Fruit fly (Drosophila melanogaster) whole organism, embryonic: ENCODE data around the gene UQCR-Q.

ENCODE experiments used
- Aef1 ChIP-seq: fragments of 200-800 bp; sonication (Bioruptor generic); IDR thresholded peaks from 3 replicates; pipeline ENCODE4 v1.3.6; 2022; ENCODE audit warnings: missing biosample characterization, missing genetic modification characterization
- B-H1 ChIP-seq: fragments of 200-800 bp; sonication (Bioruptor generic); IDR thresholded peaks from 3 replicates; pipeline ENCODE4 v1.3.6; 2022; ENCODE audit warnings: missing biosample characterization, missing genetic modification characterization
- CG10543 ChIP-seq: fragments of 200-800 bp; sonication (Bioruptor generic); optimal IDR thresholded peaks from 3 replicates; lab custom pipeline; 2017; ENCODE audit warnings: missing biosample characterization, mild to moderate bottlenecking, missing genetic modification characterization, moderate library complexity
- CG12744 ChIP-seq: fragments of 200-800 bp; sonication (Bioruptor generic); optimal IDR thresholded peaks from 2 replicates; lab custom pipeline; 2016; ENCODE audit warnings: missing biosample characterization, missing genetic modification characterization
- CG14710 ChIP-seq: fragments of 200-800 bp; sonication (Bioruptor generic); optimal IDR thresholded peaks from 3 replicates; lab custom pipeline; 2019; ENCODE audit warnings: missing biosample characterization, mild to moderate bottlenecking, missing genetic modification characterization, moderate library complexity
- CG15479 ChIP-seq: fragments of 200-800 bp; sonication (Bioruptor generic); optimal IDR thresholded peaks from 3 replicates; lab custom pipeline; 2019; ENCODE audit warnings: missing biosample characterization, mild to moderate bottlenecking, missing genetic modification characterization, moderate library complexity
- CG17612 ChIP-seq: fragments of 200-800 bp; sonication (Bioruptor generic); IDR thresholded peaks from 2 replicates; pipeline ENCODE4 v1.3.6; 2022; ENCODE audit warnings: missing biosample characterization, missing genetic modification characterization
- CG18619 ChIP-seq: fragments of 200-800 bp; sonication (Bioruptor generic); optimal IDR thresholded peaks from 3 replicates; lab custom pipeline; 2017; ENCODE audit warnings: missing biosample characterization, mild to moderate bottlenecking, missing genetic modification characterization
- CG2678 ChIP-seq: fragments of 200-800 bp; sonication (Bioruptor generic); optimal IDR thresholded peaks from 3 replicates; lab custom pipeline; 2019; ENCODE audit warnings: missing biosample characterization, mild to moderate bottlenecking, missing genetic modification characterization, moderate library complexity
- CG3163 ChIP-seq: fragments of 200-800 bp; sonication (Bioruptor generic); optimal IDR thresholded peaks from 3 replicates; lab custom pipeline; 2016; ENCODE audit warnings: missing biosample characterization, missing genetic modification characterization
- CG3407 ChIP-seq: fragments of 200-800 bp; sonication (Bioruptor generic); optimal IDR thresholded peaks from 2 replicates; lab custom pipeline; 2018; ENCODE audit warnings: missing biosample characterization, mild to moderate bottlenecking, missing genetic modification characterization
- CG4617 ChIP-seq: fragments of 200-800 bp; sonication (Bioruptor generic); optimal IDR thresholded peaks from 3 replicates; lab custom pipeline; 2016; ENCODE audit warnings: missing biosample characterization, missing genetic modification characterization, borderline replicate concordance
- CG8765 ChIP-seq: fragments of 200-800 bp; sonication (Bioruptor generic); IDR thresholded peaks from 2 replicates; pipeline ENCODE4 v1.3.6; 2022; ENCODE audit warnings: missing biosample characterization, missing genetic modification characterization
- CG9797 ChIP-seq: fragments of 200-800 bp; sonication (Bioruptor generic); optimal IDR thresholded peaks from 3 replicates; lab custom pipeline; 2018; ENCODE audit warnings: missing biosample characterization, mild to moderate bottlenecking, missing genetic modification characterization
- CHES-1-like ChIP-seq: fragments of 200-800 bp; sonication (Bioruptor generic); optimal IDR thresholded peaks from 2 replicates; lab custom pipeline; 2016; ENCODE audit warnings: missing biosample characterization, missing genetic modification characterization
- CoRest ChIP-seq: fragments of 200-800 bp; sonication (Bioruptor generic); optimal IDR thresholded peaks from 3 replicates; lab custom pipeline; 2018; ENCODE audit warnings: missing biosample characterization, mild to moderate bottlenecking, missing genetic modification characterization, moderate library complexity
- Doc3 ChIP-seq: fragments of 200-800 bp; sonication (Bioruptor generic); IDR thresholded peaks from 3 replicates; pipeline ENCODE4 v1.3.6; 2022; ENCODE audit warnings: missing biosample characterization, missing genetic modification characterization; ENCODE audit not compliant: partially characterized antibody
- E2f1 ChIP-seq: fragments of 200-800 bp; sonication (Bioruptor generic); IDR thresholded peaks from 2 replicates; pipeline ENCODE4 v1.3.6; 2022; ENCODE audit warnings: missing biosample characterization, missing genetic modification characterization
- Ets65A ChIP-seq: fragments of 200-800 bp; sonication (Bioruptor generic); peaks from one replicate; lab custom pipeline; 2016; ENCODE audit warnings: missing biosample characterization, missing genetic modification characterization
- HLH54F ChIP-seq: fragments of 200-800 bp; sonication (Bioruptor generic); optimal IDR thresholded peaks from 3 replicates; lab custom pipeline; 2016; ENCODE audit warnings: missing biosample characterization, missing genetic modification characterization
- Hey ChIP-seq: fragments of 200-800 bp; sonication (Bioruptor generic); optimal IDR thresholded peaks from 3 replicates; lab custom pipeline; 2018; ENCODE audit warnings: missing biosample characterization, mild to moderate bottlenecking, missing genetic modification characterization
- Hmr ChIP-seq: fragments of 200-800 bp; sonication (Bioruptor generic); optimal IDR thresholded peaks from 3 replicates; lab custom pipeline; 2017; ENCODE audit warnings: mild to moderate bottlenecking, missing biosample characterization, missing genetic modification reagents, missing genetic modification characterization
- Mad ChIP-seq: fragments of 200-800 bp; sonication (Bioruptor generic); optimal IDR thresholded peaks from 2 replicates; lab custom pipeline; 2016; ENCODE audit warnings: missing biosample characterization, missing genetic modification characterization
- Med ChIP-seq: fragments of 200-800 bp; sonication (Bioruptor generic); peaks from one replicate; lab custom pipeline; 2016; ENCODE audit warnings: missing biosample characterization, missing genetic modification characterization, mild to moderate bottlenecking, inconsistent platforms, moderate library complexity
- Meics ChIP-seq: fragments of 200-800 bp; sonication (Bioruptor generic); optimal IDR thresholded peaks from 2 replicates; lab custom pipeline; 2017; ENCODE audit warnings: missing biosample characterization, mild to moderate bottlenecking, missing genetic modification characterization
- NfI ChIP-seq: fragments of 200-800 bp; sonication (Bioruptor generic); optimal IDR thresholded peaks from 3 replicates; lab custom pipeline; 2018; ENCODE audit warnings: missing biosample characterization, mild to moderate bottlenecking, missing genetic modification characterization, moderate library complexity
- Sry-δ ChIP-seq: fragments of 200-800 bp; sonication (Bioruptor generic); optimal IDR thresholded peaks from 2 replicates; lab custom pipeline; 2016; ENCODE audit warnings: missing biosample characterization, missing genetic modification characterization
- Stat92E ChIP-seq, 3 experiments: fragments of >200 bp in 2 of 3; fragments of 200-800 bp in 1 of 3; sonication (Bioruptor generic) in 1 of 3; optimal IDR thresholded peaks; 2 replicates each; lab custom pipeline; 2017 to 2019; ENCODE audit warnings: missing biosample characterization in 3 of 3, missing genetic modification characterization in 3 of 3, mild to moderate bottlenecking in 1 of 3, moderate library complexity in 1 of 3
- YL-1 ChIP-seq: fragments of 200-800 bp; sonication (Bioruptor generic); optimal IDR thresholded peaks from 3 replicates; lab custom pipeline; 2017; ENCODE audit warnings: missing biosample characterization, mild to moderate bottlenecking, missing genetic modification characterization
- ab ChIP-seq: fragments of 200-800 bp; sonication (Bioruptor generic); optimal IDR thresholded peaks from 2 replicates; lab custom pipeline; 2016; ENCODE audit warnings: missing biosample characterization, missing genetic modification characterization
- abd-A ChIP-seq: fragments of 200-800 bp; sonication (Bioruptor generic); optimal IDR thresholded peaks from 3 replicates; lab custom pipeline; 2019; ENCODE audit warnings: missing biosample characterization, mild to moderate bottlenecking, missing genetic modification characterization, moderate library complexity
- amos ChIP-seq: fragments of 200-800 bp; sonication (Bioruptor generic); IDR thresholded peaks from 2 replicates; pipeline ENCODE4 v1.3.6; 2022; ENCODE audit warnings: missing biosample characterization, missing genetic modification characterization; ENCODE audit not compliant: partially characterized antibody
- cato ChIP-seq: fragments of 200-800 bp; sonication (Bioruptor generic); optimal IDR thresholded peaks from 2 replicates; lab custom pipeline; 2016; ENCODE audit warnings: missing biosample characterization, missing genetic modification characterization, borderline replicate concordance
- crol ChIP-seq: fragments of 200-800 bp; sonication (Bioruptor generic); IDR thresholded peaks from 2 replicates; pipeline ENCODE4 v1.3.6; 2022; ENCODE audit warnings: missing biosample characterization, missing genetic modification characterization
- dan ChIP-seq: fragments of 200-800 bp; sonication (Bioruptor generic); IDR thresholded peaks from 2 replicates; pipeline ENCODE4 v1.3.6; 2022; ENCODE audit warnings: missing biosample characterization, missing genetic modification characterization
- danr ChIP-seq: fragments of 200-800 bp; sonication (Bioruptor generic); IDR thresholded peaks from 2 replicates; pipeline ENCODE4 v1.3.6; 2022; ENCODE audit warnings: missing biosample characterization, missing genetic modification characterization
- emc ChIP-seq: fragments of 200-800 bp; sonication (Bioruptor generic); optimal IDR thresholded peaks from 2 replicates; lab custom pipeline; 2016; ENCODE audit warnings: missing biosample characterization, missing genetic modification characterization
- eve ChIP-seq, 2 experiments: fragments of >200 bp; optimal IDR thresholded peaks; 2 replicates each; lab custom pipeline; 2017; ENCODE audit warnings: missing biosample characterization in 2 of 2, missing genetic modification characterization in 2 of 2
- fru ChIP-seq: fragments of >200 bp; optimal IDR thresholded peaks from 2 replicates; lab custom pipeline; 2017
- gfzf ChIP-seq: fragments of 200-800 bp; sonication (Bioruptor generic); optimal IDR thresholded peaks from 2 replicates; lab custom pipeline; 2016; ENCODE audit warnings: missing biosample characterization, mild to moderate bottlenecking, missing genetic modification characterization, moderate library complexity
- inv ChIP-seq: fragments of 200-800 bp; sonication (Bioruptor generic); IDR thresholded peaks from 2 replicates; pipeline ENCODE4 v1.3.6; 2022; ENCODE audit warnings: missing biosample characterization, missing genetic modification characterization; ENCODE audit not compliant: partially characterized antibody
- kni ChIP-seq: fragments of 200-800 bp; sonication (Bioruptor generic); optimal IDR thresholded peaks from 3 replicates; lab custom pipeline; 2017; ENCODE audit warnings: mild to moderate bottlenecking, missing biosample characterization, missing genetic modification reagents, missing genetic modification characterization
- lbe ChIP-seq: fragments of 200-800 bp; sonication (Bioruptor generic); optimal IDR thresholded peaks from 2 replicates; lab custom pipeline; 2016; ENCODE audit warnings: missing biosample characterization, mild to moderate bottlenecking, missing genetic modification characterization
- lilli ChIP-seq: fragments of 200-800 bp; sonication (Bioruptor generic); optimal IDR thresholded peaks from 3 replicates; lab custom pipeline; 2016; ENCODE audit warnings: missing biosample characterization, missing genetic modification characterization
- otp ChIP-seq: fragments of 200-800 bp; sonication (Bioruptor generic); IDR thresholded peaks from 3 replicates; pipeline ENCODE4, ENCODE4 v1.3.6; 2022; ENCODE audit warnings: missing biosample characterization, missing genetic modification characterization
- pfk ChIP-seq: fragments of 200-800 bp; sonication (Bioruptor generic); optimal IDR thresholded peaks from 2 replicates; lab custom pipeline; 2018; ENCODE audit warnings: missing biosample characterization, mild to moderate bottlenecking, missing genetic modification characterization, moderate library complexity
- repo ChIP-seq: fragments of 200-800 bp; sonication (Bioruptor generic); optimal IDR thresholded peaks from 2 replicates; lab custom pipeline; 2016; ENCODE audit warnings: missing biosample characterization, missing genetic modification characterization
- rib ChIP-seq: fragments of 200-800 bp; sonication (Bioruptor generic); IDR thresholded peaks from 2 replicates; pipeline ENCODE4 v1.3.6; 2022; ENCODE audit warnings: missing biosample characterization, missing genetic modification characterization
- sd ChIP-seq: fragments of 200-800 bp; sonication (Bioruptor generic); optimal IDR thresholded peaks from 3 replicates; lab custom pipeline; 2018; ENCODE audit warnings: missing biosample characterization, mild to moderate bottlenecking, missing genetic modification characterization, moderate library complexity
- shn ChIP-seq: fragments of 200-800 bp; sonication (Bioruptor generic); optimal IDR thresholded peaks from 3 replicates; lab custom pipeline; 2016; ENCODE audit warnings: missing biosample characterization, missing genetic modification characterization

Gene UQCR-Q

dm6 chr3L:17513893-17514616, 39.5 kb downstream of the UQCR-Q start, which contains the start of the genes U4-U6-60K and CG7564 (continued):
- TF ChIP-seq gfzf (GFP tag; lab: Kevin White, UChicago) (peak; percentile 4), YL-1 (GFP tag; lab: Kevin White, UChicago) (peak; percentile 74), NfI (GFP tag; lab: Kevin White, UChicago) (peak; percentile 64), lilli (GFP tag; lab: Kevin White, UChicago) (peak; percentile 63), Meics (peak; percentile 73), CG18619 (GFP tag; lab: Kevin White, UChicago) (peak; percentile 71), Hmr (peak; percentile 72), cato (peak; percentile 64), CHES-1-like (GFP tag; lab: Kevin White, UChicago) (peak; percentile 7), danr (GFP tag; lab: Robert Waterston, UW) (no peak), lbe (GFP tag; lab: Kevin White, UChicago) (peak; percentile 60), CG3407 (peak; percentile 3), B-H1 (GFP tag; lab: Robert Waterston, UW) (no peak), Doc3 (peak; percentile 87), CG9797 (peak; percentile 6), CG15479 (GFP tag; lab: Kevin White, UChicago) (no peak), E2f1 (no peak), emc (GFP tag; lab: Kevin White, UChicago) (peak; percentile 44), Aef1 (GFP tag; lab: Robert Waterston, UW) (peak; percentile 10; the same call in 2 of the 3 replicates), Mad (GFP tag; lab: Kevin White, UChicago) (peak; percentile 52), kni (GFP tag; lab: Kevin White, UChicago) (peak; percentile 60), ab (GFP tag; lab: Kevin White, UChicago) (no peak), pfk (GFP tag; lab: Kevin White, UChicago) (no peak), rib (GFP tag; lab: Robert Waterston, UW) (no peak), CG2678 (tag; lab: Kevin White, UChicago) (peak; percentile 63), Ets65A (GFP tag; lab: Kevin White, UChicago) (peak; percentile 95), CoRest (peak; percentile 81), CG8765 (GFP tag; lab: Robert Waterston, UW) (peak; percentile 49; the same call in 1 of the 2 replicates), inv (GFP tag; lab: Robert Waterston, UW) (peak; percentile 99), Sry-δ (GFP tag; lab: Kevin White, UChicago) (peak; percentile 79), eve (GFP tag; optimal IDR thresholded peaks at IDR 0.05; lab: Kevin White, UChicago) (no peak), dan (GFP tag; lab: Robert Waterston, UW) (no peak), sd (tag; lab: Kevin White, UChicago) (peak; percentile 68), CG4617 (GFP tag; lab: Kevin White, UChicago) (peak; percentile 72), otp (GFP tag; lab: Robert Waterston, UW) (no peak), repo (GFP tag; lab: Kevin White, UChicago) (no peak), fru (no peak), HLH54F (peak; percentile 53), CG3163 (GFP tag; lab: Kevin White, UChicago) (peak; percentile 14), CG14710 (tag; lab: Kevin White, UChicago) (peak; percentile 82), abd-A (tag; lab: Kevin White, UChicago) (no peak), crol (GFP tag; lab: Robert Waterston, UW) (no peak), Hey (tag; lab: Kevin White, UChicago) (no peak), shn (GFP tag; lab: Kevin White, UChicago) (peak; percentile 5), CG17612 (GFP tag; lab: Robert Waterston, UW) (no peak), CG12744 (GFP tag; lab: Kevin White, UChicago) (peak; percentile 5), CG10543 (GFP tag; lab: Kevin White, UChicago) (peak; percentile 72), amos (GFP tag; lab: Robert Waterston, UW) (peak; percentile 98), Stat92E (GFP tag; optimal IDR thresholded peaks at IDR 0.05; lab: Kevin White, UChicago) (no peak), Med (GFP tag; lab: Kevin White, UChicago) (peak; percentile 81)
